Worm (Caenorhabditis elegans) whole organism, L4/young adult: ENCODE data around the gene K03H6.1.

Source experiments
- dao-5 ChIP-seq: sonication (generic microtip); optimal IDR thresholded peaks from 2 replicates; lab custom pipeline; 2016; ENCODE audit warnings: missing genotype, missing genetic modification characterization, moderate library complexity, missing compliant biosample characterization
- him-1 ChIP-seq: sonication (generic microtip); optimal IDR thresholded peaks from 2 replicates; lab custom pipeline; 2016; ENCODE audit warnings: missing genotype, missing genetic modification reagents, missing genetic modification characterization, missing compliant biosample characterization

DNA sequence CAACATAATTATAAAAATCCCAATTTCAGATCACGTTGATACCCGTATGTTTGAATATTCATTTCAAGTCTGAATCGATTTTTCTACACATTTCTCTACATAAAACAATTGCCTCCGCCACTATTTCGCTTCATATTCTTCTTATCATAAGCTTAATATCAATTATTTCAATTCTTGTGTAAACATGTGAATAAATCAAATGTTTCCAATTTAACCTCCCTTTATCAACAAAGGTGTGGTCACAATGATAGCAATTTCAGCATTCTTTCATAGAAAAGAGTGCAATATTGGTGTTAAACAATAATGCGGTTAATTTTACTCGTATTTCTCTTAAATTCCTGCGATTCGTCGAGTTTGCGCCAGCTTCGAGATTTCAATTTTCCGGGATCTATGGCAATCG is 36.4 kb downstream of the K03H6.1 start, which contains the start of gene Y41D4B.17:
- TF ChIP-seq dao-5 (tag; lab: Kevin White, UChicago) (no peak), him-1 (no peak)
